Fruit fly (Drosophila melanogaster) whole organism, embryonic: ENCODE results near the gene CG12024.

Source experiments
- Awh ChIP-seq: fragments of 200-800 bp; sonication (Bioruptor generic); IDR thresholded peaks from 2 replicates; pipeline ENCODE4, ENCODE4 v1.3.6; 2022; ENCODE audit warnings: missing biosample characterization, missing genetic modification characterization
- C15 ChIP-seq: fragments of 200-800 bp; sonication (Bioruptor generic); IDR thresholded peaks from 3 replicates; pipeline ENCODE4 v1.3.6; 2022; ENCODE audit warnings: missing biosample characterization, missing genetic modification characterization
- CG11456 ChIP-seq: fragments of 200-800 bp; sonication (Bioruptor generic); IDR thresholded peaks from 3 replicates; pipeline ENCODE4 v1.3.6; 2022; ENCODE audit warnings: missing biosample characterization, missing genetic modification characterization
- CG11504 ChIP-seq: fragments of 200-800 bp; sonication (Bioruptor generic); optimal IDR thresholded peaks from 3 replicates; lab custom pipeline; 2019; ENCODE audit warnings: missing biosample characterization, mild to moderate bottlenecking, missing genetic modification characterization, moderate library complexity
- CG12071 ChIP-seq: fragments of 200-800 bp; sonication (Bioruptor generic); optimal IDR thresholded peaks from 3 replicates; lab custom pipeline; 2018; ENCODE audit warnings: missing biosample characterization, mild to moderate bottlenecking, missing genetic modification characterization
- CG13296 ChIP-seq: fragments of 200-800 bp; sonication (Bioruptor generic); optimal IDR thresholded peaks from 3 replicates; lab custom pipeline; 2018; ENCODE audit warnings: missing biosample characterization, mild to moderate bottlenecking, missing genetic modification characterization
- CG15073 ChIP-seq: fragments of 200-800 bp; sonication (Bioruptor generic); optimal IDR thresholded peaks from 2 replicates; lab custom pipeline; 2016; ENCODE audit warnings: missing biosample characterization, missing genetic modification characterization
- CG16813 ChIP-seq: fragments of 200-800 bp; sonication (Bioruptor generic); IDR thresholded peaks from 3 replicates; pipeline ENCODE4 v1.3.6; 2022; ENCODE audit warnings: missing biosample characterization, missing genetic modification characterization; ENCODE audit not compliant: partially characterized antibody
- CG17186 ChIP-seq: fragments of 200-800 bp; sonication (Bioruptor generic); optimal IDR thresholded peaks from 3 replicates; lab custom pipeline; 2017; ENCODE audit warnings: missing biosample characterization, missing genetic modification reagents, missing genetic modification characterization
- CG17328 ChIP-seq: fragments of 200-800 bp; sonication (Bioruptor generic); IDR thresholded peaks from 2 replicates; pipeline ENCODE4 v1.3.6; 2022; ENCODE audit warnings: missing biosample characterization, missing genetic modification characterization
- CG2116 ChIP-seq: fragments of 200-800 bp; sonication (Bioruptor generic); optimal IDR thresholded peaks from 3 replicates; lab custom pipeline; 2018; ENCODE audit warnings: missing biosample characterization, mild to moderate bottlenecking, missing genetic modification characterization
- CG2712 ChIP-seq: fragments of 200-800 bp; optimal IDR thresholded peaks from 3 replicates; lab custom pipeline; 2019; ENCODE audit warnings: missing biosample characterization, mild to moderate bottlenecking, missing genetic modification characterization, moderate library complexity
- CG30020 ChIP-seq: fragments of 200-800 bp; optimal IDR thresholded peaks from 2 replicates; lab custom pipeline; 2019; ENCODE audit warnings: missing biosample characterization, mild to moderate bottlenecking, missing genetic modification characterization, moderate library complexity
- CG34422 ChIP-seq: fragments of 200-800 bp; sonication (Bioruptor generic); IDR thresholded peaks from 3 replicates; pipeline ENCODE4 v1.3.6; 2022; ENCODE audit warnings: missing biosample characterization, missing genetic modification characterization
- CG42726 ChIP-seq: fragments of 200-800 bp; sonication (Bioruptor generic); IDR thresholded peaks from 2 replicates; pipeline ENCODE4 v1.3.6; 2022; ENCODE audit warnings: missing biosample characterization, missing genetic modification characterization; ENCODE audit not compliant: partially characterized antibody
- CG6683 ChIP-seq: fragments of 200-800 bp; sonication (Bioruptor generic); optimal IDR thresholded peaks from 2 replicates; lab custom pipeline; 2017; ENCODE audit warnings: missing biosample characterization, mild to moderate bottlenecking, missing genetic modification characterization, missing genetic modification reagents
- CG7745 ChIP-seq: fragments of 200-800 bp; sonication (Bioruptor generic); optimal IDR thresholded peaks from 2 replicates; lab custom pipeline; 2018; ENCODE audit warnings: missing biosample characterization, mild to moderate bottlenecking, missing genetic modification characterization, moderate library complexity
- CG7987 ChIP-seq: fragments of 200-800 bp; sonication (Bioruptor generic); optimal IDR thresholded peaks from 2 replicates; lab custom pipeline; 2018; ENCODE audit warnings: missing biosample characterization, mild to moderate bottlenecking, missing genetic modification characterization, moderate library complexity
- CG9437 ChIP-seq: fragments of 200-800 bp; sonication (Bioruptor generic); optimal IDR thresholded peaks from 2 replicates; lab custom pipeline; 2018; ENCODE audit warnings: missing biosample characterization, mild to moderate bottlenecking, missing genetic modification characterization
- Dbx ChIP-seq: fragments of 200-800 bp; sonication (Bioruptor generic); IDR thresholded peaks from 3 replicates; pipeline ENCODE4 v1.3.6; 2022; ENCODE audit warnings: missing biosample characterization, missing genetic modification characterization
- E2f1 ChIP-seq: fragments of 200-800 bp; sonication (Bioruptor generic); IDR thresholded peaks from 2 replicates; pipeline ENCODE4 v1.3.6; 2022; ENCODE audit warnings: missing biosample characterization, missing genetic modification characterization
- HHEX ChIP-seq: fragments of 200-800 bp; sonication (Bioruptor generic); optimal IDR thresholded peaks from 3 replicates; lab custom pipeline; 2017; ENCODE audit warnings: missing biosample characterization, mild to moderate bottlenecking, missing genetic modification characterization, missing genetic modification reagents
- Hand ChIP-seq: fragments of 200-800 bp; sonication (Bioruptor generic); optimal IDR thresholded peaks from 2 replicates; lab custom pipeline; 2017; ENCODE audit warnings: mild to moderate bottlenecking, missing biosample characterization, missing genetic modification reagents, missing genetic modification characterization
- Hmx ChIP-seq: fragments of 200-800 bp; sonication (Bioruptor generic); optimal IDR thresholded peaks from 2 replicates; lab custom pipeline; 2016; ENCODE audit warnings: missing biosample characterization, missing genetic modification characterization
- Kr ChIP-seq: fragments of 200-800 bp; sonication (Bioruptor generic); optimal IDR thresholded peaks from 2 replicates; lab custom pipeline; 2017; ENCODE audit warnings: missing biosample characterization, mild to moderate bottlenecking, missing genetic modification characterization
- Mad ChIP-seq: fragments of 200-800 bp; sonication (Bioruptor generic); optimal IDR thresholded peaks from 2 replicates; lab custom pipeline; 2016; ENCODE audit warnings: missing biosample characterization, missing genetic modification characterization
- Med ChIP-seq: fragments of 200-800 bp; sonication (Bioruptor generic); peaks from one replicate; lab custom pipeline; 2016; ENCODE audit warnings: missing biosample characterization, missing genetic modification characterization, mild to moderate bottlenecking, inconsistent platforms, moderate library complexity
- Myb ChIP-seq: fragments of 200-800 bp; sonication (Bioruptor generic); optimal IDR thresholded peaks from 2 replicates; lab custom pipeline; 2016; ENCODE audit warnings: missing biosample characterization, missing genetic modification characterization
- TFAM ChIP-seq: fragments of 200-800 bp; sonication (Bioruptor generic); optimal IDR thresholded peaks from 2 replicates; lab custom pipeline; 2017; ENCODE audit warnings: missing biosample characterization, missing genetic modification characterization, inconsistent platforms
- ab ChIP-seq: fragments of 200-800 bp; sonication (Bioruptor generic); optimal IDR thresholded peaks from 2 replicates; lab custom pipeline; 2016; ENCODE audit warnings: missing biosample characterization, missing genetic modification characterization
- aop ChIP-seq: fragments of 200-800 bp; sonication (Bioruptor generic); IDR thresholded peaks from 2 replicates; pipeline ENCODE4 v1.3.6; 2022; ENCODE audit warnings: missing biosample characterization, missing genetic modification characterization
- az2 ChIP-seq: fragments of 200-800 bp; sonication (Bioruptor generic); optimal IDR thresholded peaks from 3 replicates; lab custom pipeline; 2016; ENCODE audit warnings: missing biosample characterization, missing genetic modification characterization
- crp ChIP-seq, 2 experiments: fragments of 200-800 bp; sonication (Bioruptor generic); optimal IDR thresholded peaks; 2 replicates in 1 of 2; 3 replicates in 1 of 2; lab custom pipeline; 2017; ENCODE audit warnings: missing biosample characterization in 2 of 2, missing genetic modification characterization in 2 of 2, mild to moderate bottlenecking in 1 of 2, moderate library complexity in 1 of 2
- gsb ChIP-seq: fragments of 200-800 bp; sonication (Bioruptor generic); IDR thresholded peaks from 2 replicates; pipeline ENCODE4 v1.3.6; 2022; ENCODE audit warnings: missing biosample characterization, missing genetic modification characterization
- her ChIP-seq: fragments of 200-800 bp; sonication (Bioruptor generic); optimal IDR thresholded peaks from 2 replicates; lab custom pipeline; 2016; ENCODE audit warnings: missing biosample characterization, missing genetic modification characterization
- jing ChIP-seq: fragments of 200-800 bp; sonication (Bioruptor generic); optimal IDR thresholded peaks from 2 replicates; lab custom pipeline; 2018; ENCODE audit warnings: missing biosample characterization, mild to moderate bottlenecking, missing genetic modification characterization
- jumu ChIP-seq: fragments of 200-800 bp; sonication (Bioruptor generic); optimal IDR thresholded peaks from 3 replicates; lab custom pipeline; 2016; ENCODE audit warnings: missing biosample characterization, missing genetic modification characterization
- knrl ChIP-seq: fragments of 200-800 bp; sonication (Bioruptor generic); IDR thresholded peaks from 3 replicates; pipeline ENCODE4 v1.3.6; 2022; ENCODE audit warnings: missing biosample characterization, missing genetic modification characterization; ENCODE audit not compliant: partially characterized antibody
- lilli ChIP-seq: fragments of 200-800 bp; sonication (Bioruptor generic); optimal IDR thresholded peaks from 3 replicates; lab custom pipeline; 2016; ENCODE audit warnings: missing biosample characterization, missing genetic modification characterization
- luna ChIP-seq: fragments of 200-800 bp; sonication (Bioruptor generic); optimal IDR thresholded peaks from 2 replicates; lab custom pipeline; 2016; ENCODE audit warnings: missing biosample characterization, missing genetic modification characterization
- pzg ChIP-seq: fragments of 200-800 bp; sonication (Bioruptor generic); optimal IDR thresholded peaks from 3 replicates; lab custom pipeline; 2018; ENCODE audit warnings: missing biosample characterization, mild to moderate bottlenecking, missing genetic modification characterization, moderate library complexity
- schlank ChIP-seq: fragments of 200-800 bp; sonication (Bioruptor generic); optimal IDR thresholded peaks from 2 replicates; lab custom pipeline; 2018; ENCODE audit warnings: missing biosample characterization, mild to moderate bottlenecking, missing genetic modification characterization
- sens ChIP-seq: fragments of 200-800 bp; sonication (Bioruptor generic); peaks from one replicate; lab custom pipeline; 2016; ENCODE audit warnings: missing biosample characterization, missing genetic modification characterization
- sisA ChIP-seq: fragments of 200-800 bp; sonication (Bioruptor generic); IDR thresholded peaks from 2 replicates; pipeline ENCODE4 v1.3.6; 2022; ENCODE audit warnings: missing biosample characterization, missing genetic modification characterization
- tap ChIP-seq: fragments of 200-800 bp; optimal IDR thresholded peaks from 3 replicates; lab custom pipeline; 2019; ENCODE audit warnings: missing biosample characterization, mild to moderate bottlenecking, missing genetic modification characterization, moderate library complexity
- vvl ChIP-seq: fragments of 200-800 bp; sonication (Bioruptor generic); IDR thresholded peaks from 2 replicates; pipeline ENCODE4 v1.3.6; 2022; ENCODE audit warnings: missing biosample characterization, missing genetic modification characterization
- z ChIP-seq: fragments of 200-800 bp; sonication (Bioruptor generic); IDR thresholded peaks from 3 replicates; pipeline ENCODE4 v1.3.6; 2022; ENCODE audit warnings: missing biosample characterization, missing genetic modification characterization
- zen ChIP-seq: fragments of 200-800 bp; sonication (Bioruptor generic); optimal IDR thresholded peaks from 3 replicates; lab custom pipeline; 2018; ENCODE audit warnings: missing biosample characterization, mild to moderate bottlenecking, missing genetic modification characterization, moderate library complexity

Gene CG12024

dm6 chr3L:1856467-1857350 lies at the start of gene CG12024:
TSS of gene CG12024 (plus strand) at chr3L:1857165.
- TF ChIP-seq sisA (peak; percentile 63), Med (GFP tag; lab: Kevin White, UChicago) (peak; percentile 93), CG17186 (peak; percentile 71), CG2712 (peak; percentile 73), lilli (peak; percentile 86), CG30020 (tag; lab: Kevin White, UChicago) (peak; percentile 93), CG15073 (GFP tag; lab: Kevin White, UChicago) (peak; percentile 4), jumu (GFP tag; lab: Kevin White, UChicago) (peak; percentile 74), C15 (GFP tag; lab: Robert Waterston, UW) (no peak), knrl (peak; percentile 46; the same call in 2 of the 3 replicates), luna (GFP tag; lab: Kevin White, UChicago) (peak; percentile 34), gsb (GFP tag; lab: Robert Waterston, UW) (no peak), CG17328 (GFP tag; lab: Robert Waterston, UW) (no peak), aop (GFP tag; lab: Robert Waterston, UW) (no peak), zen (peak; percentile 47), Awh (GFP tag; lab: Robert Waterston, UW) (no peak), jing (GFP tag; lab: Kevin White, UChicago) (peak; percentile 43), CG7987 (GFP tag; lab: Kevin White, UChicago) (no peak), Hand (GFP tag; lab: Kevin White, UChicago) (no peak), CG6683 (peak; percentile 41), E2f1 (GFP tag; lab: Robert Waterston, UW) (peak; percentile 54), CG2116 (GFP tag; lab: Kevin White, UChicago) (peak; percentile 71), CG11456 (no peak; the same call in 2 of the 3 replicates), CG9437 (peak; percentile 59), Hmx (GFP tag; lab: Kevin White, UChicago) (no peak), CG42726 (GFP tag; lab: Robert Waterston, UW) (no peak), Kr (GFP tag; lab: Kevin White, UChicago) (no peak), HHEX (GFP tag; lab: Kevin White, UChicago) (peak; percentile 46), vvl (GFP tag; lab: Robert Waterston, UW) (no peak; the same call in 1 of the 2 replicates), az2 (peak; percentile 72), tap (tag; lab: Kevin White, UChicago) (peak; percentile 40), Mad (GFP tag; lab: Kevin White, UChicago) (peak; percentile 76), schlank (tag; lab: Kevin White, UChicago) (no peak), CG16813 (no peak), CG11504 (tag; lab: Kevin White, UChicago) (peak; percentile 82), CG12071 (GFP tag; lab: Kevin White, UChicago) (peak; percentile 14), z (no peak), ab (GFP tag; lab: Kevin White, UChicago) (peak; percentile 34), pzg (GFP tag; lab: Kevin White, UChicago) (peak; percentile 91), Myb (GFP tag; lab: Kevin White, UChicago) (peak; percentile 52), her (GFP tag; lab: Kevin White, UChicago) (peak; percentile 22), crp (GFP tag; optimal IDR thresholded peaks at IDR 0.05; lab: Kevin White, UChicago) (peak in 1 of 2 experiments; percentile 66), CG34422 (GFP tag; lab: Robert Waterston, UW) (peak; percentile 64; the same call in 2 of the 3 replicates), Dbx (peak; percentile 72; the same call in 2 of the 3 replicates), sens (GFP tag; lab: Kevin White, UChicago) (peak; percentile 92), CG13296 (peak; percentile 40), TFAM (GFP tag; lab: Kevin White, UChicago) (no peak), CG7745 (no peak)
